Worm (Caenorhabditis elegans) whole organism, late embryonic: ENCODE data around the gene F23F12.3.

Source experiments
- ama-1 ChIP-seq: fragments of 150-350 bp; optimal IDR thresholded peaks from 2 replicates; lab custom pipeline; 2014
- ceh-45 ChIP-seq: fragments of 200-800 bp; sonication (Bioruptor generic); IDR thresholded peaks from 2 replicates; pipeline ENCODE4 v1.3.6; 2022; ENCODE audit warnings: missing genetic modification reagents, missing genetic modification characterization, missing compliant biosample characterization
- ceh-48 ChIP-seq: sonication (generic microtip); optimal IDR thresholded peaks from 2 replicates; lab custom pipeline; 2016; ENCODE audit warnings: missing genetic modification characterization, inconsistent platforms, missing compliant biosample characterization
- elt-2 ChIP-seq: sonication (generic microtip); optimal IDR thresholded peaks from 2 replicates; lab custom pipeline; 2016; ENCODE audit warnings: missing genetic modification reagents, missing genetic modification characterization, missing compliant biosample characterization
- hlh-13 ChIP-seq: fragments of 200-800 bp; sonication (Bioruptor generic); optimal IDR thresholded peaks from 2 replicates; lab custom pipeline; 2018; ENCODE audit warnings: mild to moderate bottlenecking, missing genetic modification characterization, missing compliant biosample characterization
- nfya-1 ChIP-seq: sonication (generic microtip); optimal IDR thresholded peaks from 2 replicates; lab custom pipeline; 2017; ENCODE audit warnings: missing genetic modification characterization, mild to moderate bottlenecking, missing compliant biosample characterization, antibody characterized with exemption, moderate library complexity
- pat-9 ChIP-seq: fragments of 200-800 bp; sonication (Bioruptor generic); optimal IDR thresholded peaks from 2 replicates; lab custom pipeline; 2018; ENCODE audit warnings: mild to moderate bottlenecking, missing genetic modification characterization, moderate library complexity, missing compliant biosample characterization
- pqm-1 ChIP-seq: sonication (generic microtip); optimal IDR thresholded peaks from 2 replicates; lab custom pipeline; 2016; ENCODE audit warnings: missing genetic modification characterization, missing compliant biosample characterization
- sox-4 ChIP-seq: sonication (generic microtip); optimal IDR thresholded peaks from 2 replicates; lab custom pipeline; 2017; ENCODE audit warnings: mild to moderate bottlenecking, missing genetic modification characterization, inconsistent platforms, missing compliant biosample characterization
- tbx-2 ChIP-seq: sonication (generic microtip); optimal IDR thresholded peaks from 2 replicates; lab custom pipeline; 2016; ENCODE audit warnings: missing genetic modification characterization, missing compliant biosample characterization
- tbx-7 ChIP-seq: sonication (generic microtip); optimal IDR thresholded peaks from 2 replicates; lab custom pipeline; 2016; ENCODE audit warnings: missing genotype, missing genetic modification characterization, missing compliant biosample characterization
- ztf-16 ChIP-seq: sonication (generic microtip); optimal IDR thresholded peaks from 2 replicates; lab custom pipeline; 2017; ENCODE audit warnings: missing genetic modification characterization, missing compliant biosample characterization

ce11 chrIII:6514673-6515072 is 14.4 kb downstream of the F23F12.3 start, which contains the start of gene acr-5:
- TF ChIP-seq tbx-7 (tag; lab: Kevin White, UChicago) (no peak), nfya-1 (no peak), ztf-16 (tag; lab: Kevin White, UChicago) (no peak), tbx-2 (no peak), sox-4 (tag; lab: Kevin White, UChicago) (no peak), hlh-13 (no peak), pqm-1 (no peak), ceh-45 (GFP tag; lab: Robert Waterston, UW) (no peak), ceh-48 (tag; lab: Kevin White, UChicago) (no peak), elt-2 (tag; lab: Kevin White, UChicago) (no peak), ama-1 (lab: Kevin White, UChicago) (no peak), pat-9 (tag; lab: Kevin White, UChicago) (no peak)
